Fruit fly (Drosophila melanogaster): ENCODE measurements around the gene mtTFB2.

The mtTFB2 gene

DNA sequence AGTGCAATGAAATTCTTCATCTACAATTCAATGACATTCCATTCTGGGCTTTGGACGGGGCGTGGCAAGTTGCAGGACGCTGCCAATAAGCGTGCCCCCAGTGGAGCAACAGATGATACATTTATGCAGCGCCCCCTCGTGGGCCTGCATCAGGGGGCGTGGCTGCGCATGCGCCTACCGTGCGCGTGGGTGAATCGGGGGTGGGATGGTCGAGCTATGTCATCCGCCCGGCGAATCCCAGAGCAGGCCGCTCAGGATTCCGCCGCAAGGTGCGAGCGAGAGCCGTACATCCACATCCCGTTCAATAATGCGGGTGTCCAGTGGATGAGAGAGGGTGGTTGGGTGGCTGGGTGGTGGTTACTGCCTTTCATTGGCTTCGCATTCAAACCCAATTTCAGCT is 24.8 kb downstream of the mtTFB2 start:
- no peak for TF ChIP-seq noc (tag; optimal IDR thresholded peaks at IDR 0.05)

DNA sequence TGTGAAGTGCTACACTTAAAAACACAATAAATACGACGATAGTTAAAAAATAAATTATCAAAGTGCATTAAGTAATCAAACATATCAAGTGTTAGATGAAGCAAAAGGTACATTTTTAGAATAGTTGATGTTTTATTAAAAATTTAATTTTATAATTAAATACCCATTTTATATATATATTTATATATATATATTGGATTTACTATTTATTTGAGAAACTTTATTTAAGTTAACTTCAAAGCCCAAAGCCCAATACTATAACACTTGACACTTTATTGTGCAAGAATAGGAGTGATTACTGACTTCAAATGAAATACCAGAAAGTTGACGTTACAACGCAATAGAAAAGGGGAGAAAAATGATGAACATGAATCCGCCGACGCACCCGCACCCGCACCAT is 25.4 kb downstream of the mtTFB2 start, which contains the start of gene nerfin-2:
Gene nerfin-2 (plus strand): TSS at position 301 of the 400 bp plus-strand sequence.
- TF ChIP-seq noc (tag; optimal IDR thresholded peaks at IDR 0.05): no peak

DNA sequence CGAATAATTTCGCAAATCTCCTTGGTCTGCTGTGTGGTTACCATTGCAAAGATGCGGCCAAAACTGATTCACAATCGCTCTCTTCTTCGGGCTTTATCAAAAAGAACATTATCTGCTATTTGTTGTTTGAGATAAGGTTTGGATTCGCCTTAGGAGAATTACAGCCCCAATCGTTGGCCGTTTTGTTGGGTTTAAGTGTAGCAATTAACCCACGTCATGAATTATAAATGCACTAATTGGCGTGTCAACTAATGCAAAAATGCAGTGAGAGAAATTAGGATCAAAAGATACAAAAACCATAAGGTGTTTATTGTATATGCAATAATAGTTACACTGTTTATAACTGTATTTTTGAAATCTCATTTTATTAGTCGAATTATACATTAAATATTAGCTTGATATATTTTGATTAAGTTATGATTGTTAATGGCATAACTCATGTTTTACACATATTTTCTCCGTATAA is 30.0 kb downstream of the mtTFB2 start, which contains the start of gene Alp13:
Gene Alp13 (minus strand): TSS at position 51 of the 466 bp plus-strand sequence.
- no peak for TF ChIP-seq noc (tag; optimal IDR thresholded peaks at IDR 0.05)

DNA sequence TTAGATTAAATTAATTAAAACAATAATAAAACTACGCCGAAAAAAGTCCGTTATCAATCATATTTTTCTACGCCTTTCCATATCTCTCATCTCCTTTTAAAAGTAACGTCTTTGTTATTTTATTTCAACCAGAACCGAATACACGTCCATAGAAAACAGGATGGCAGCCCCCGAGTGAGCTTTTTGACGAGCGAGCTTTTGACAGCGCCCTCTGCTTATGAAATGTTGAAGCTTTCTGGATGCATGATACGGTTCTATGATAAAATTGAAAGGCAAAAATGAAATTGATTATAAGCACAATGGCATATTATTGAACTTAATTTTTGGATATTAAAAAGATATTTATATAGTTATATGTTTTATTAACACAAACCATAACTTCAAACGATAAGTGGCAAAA is 31.3 kb downstream of the mtTFB2 start:
- TF ChIP-seq noc (tag; optimal IDR thresholded peaks at IDR 0.05): no peak

DNA sequence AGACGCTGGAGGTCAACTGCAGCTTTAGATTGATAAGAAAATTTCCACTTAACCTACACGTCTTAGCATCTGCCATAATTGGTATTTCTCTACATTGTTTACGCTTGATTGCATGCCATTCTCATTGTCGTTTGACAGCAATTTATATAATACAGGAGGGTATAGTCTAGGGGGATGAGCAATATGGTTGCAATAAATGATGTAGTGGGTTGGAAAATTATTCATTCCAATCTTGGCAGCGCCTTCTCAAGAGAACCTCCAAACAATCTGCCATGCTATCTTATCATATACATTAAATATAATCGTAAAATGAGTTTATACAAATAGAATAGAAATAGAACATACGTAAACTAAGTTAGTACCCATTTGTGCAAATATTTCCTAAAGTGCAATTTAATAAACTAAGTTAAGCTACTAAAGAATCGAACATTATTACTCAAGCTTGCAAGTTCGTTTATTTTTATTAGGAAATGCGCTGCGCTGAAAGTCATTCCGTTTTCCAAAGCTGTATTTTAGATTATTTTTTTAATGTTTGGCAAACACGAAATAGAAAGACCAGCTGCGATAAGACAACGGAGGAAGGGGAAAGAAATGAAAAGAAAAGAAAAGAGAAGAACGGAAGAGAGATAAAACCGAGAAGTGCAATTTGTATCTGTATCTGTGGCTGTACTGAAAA is 33.2 kb downstream of the mtTFB2 start:
- no peak for TF ChIP-seq noc (tag; optimal IDR thresholded peaks at IDR 0.05)

DNA sequence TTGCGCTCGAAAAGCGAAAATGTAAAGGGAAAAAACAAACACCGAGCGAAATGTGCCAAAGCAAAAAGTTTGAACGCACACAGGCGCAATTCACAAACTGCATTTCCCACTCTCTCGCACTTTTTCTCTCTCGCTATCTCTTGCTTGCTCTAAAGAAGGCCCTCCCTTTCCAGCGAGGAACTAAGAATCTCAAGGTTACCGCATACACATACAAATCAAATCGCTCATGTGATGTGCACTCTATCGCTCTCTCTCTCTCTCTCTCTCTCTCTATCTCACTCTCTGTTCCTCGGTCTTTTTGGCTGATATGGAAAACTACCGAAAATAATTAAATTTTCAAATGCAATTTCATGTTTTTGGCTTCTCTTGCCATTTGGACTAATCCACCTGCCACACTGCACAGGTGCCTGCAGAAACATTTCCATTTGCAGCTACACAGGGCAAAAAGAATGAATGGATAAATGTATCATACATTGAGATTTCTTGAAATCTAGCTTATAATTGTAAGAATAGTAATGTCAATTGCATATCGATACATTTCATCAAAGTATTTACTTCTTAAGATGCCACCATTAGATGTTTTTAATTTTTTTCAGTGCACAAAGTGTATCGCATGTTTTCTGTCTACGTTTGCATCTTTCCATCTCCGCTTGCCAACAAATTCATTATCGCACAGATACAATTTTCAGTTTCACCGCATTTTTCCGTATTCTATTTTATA is 34.1 kb downstream of the mtTFB2 start:
- no peak for TF ChIP-seq noc (tag; optimal IDR thresholded peaks at IDR 0.05)

DNA sequence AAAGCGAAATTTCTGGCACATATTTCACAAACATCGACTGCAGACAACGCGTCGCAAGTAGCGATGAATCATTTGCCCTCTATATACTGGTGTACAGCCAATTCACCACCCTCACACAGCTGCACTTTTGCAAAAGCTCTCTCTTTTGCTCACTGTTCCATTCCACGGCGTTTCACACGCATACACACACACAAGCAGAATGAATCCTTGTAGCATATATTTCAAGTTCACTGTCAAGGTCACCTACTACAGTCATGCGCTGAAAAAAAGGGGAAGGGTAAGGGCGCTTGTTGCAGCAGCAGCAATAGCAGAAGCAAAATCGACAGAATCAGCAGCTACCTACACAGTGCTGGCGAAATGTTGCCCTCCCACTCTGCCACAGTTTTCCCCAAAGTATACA is 35.3 kb downstream of the mtTFB2 start:
- no peak for TF ChIP-seq noc (tag; optimal IDR thresholded peaks at IDR 0.05)

DNA sequence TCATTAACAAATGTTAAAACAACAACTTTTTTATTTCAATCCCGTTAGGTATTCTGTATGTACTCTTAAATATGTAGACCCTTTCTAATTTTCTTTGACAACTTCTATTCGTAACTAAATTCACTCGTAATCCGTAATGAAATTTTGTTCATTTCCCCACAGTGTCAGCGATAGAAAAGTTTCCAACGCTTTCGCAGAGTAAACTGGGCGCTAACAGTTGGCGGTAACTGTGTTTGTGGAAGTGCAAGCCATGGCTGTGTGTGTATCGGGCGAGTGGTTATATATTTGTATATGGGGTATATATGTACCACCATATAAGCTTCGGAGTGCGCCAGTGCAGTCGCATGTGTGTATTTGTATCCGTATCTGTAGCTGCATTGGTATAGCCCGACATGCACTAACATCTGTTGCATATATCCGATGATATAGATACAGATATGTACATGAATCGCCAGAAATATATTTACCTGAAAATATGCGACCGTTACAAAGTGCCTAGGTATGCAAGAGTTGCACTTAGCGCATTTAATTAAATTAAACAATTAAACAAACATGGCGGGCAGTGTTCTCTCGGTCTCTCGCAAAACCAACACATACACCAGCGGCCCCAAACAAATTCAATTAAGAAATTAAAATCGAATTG is 36.2 kb downstream of the mtTFB2 start:
- no peak for TF ChIP-seq noc (tag; optimal IDR thresholded peaks at IDR 0.05)

DNA sequence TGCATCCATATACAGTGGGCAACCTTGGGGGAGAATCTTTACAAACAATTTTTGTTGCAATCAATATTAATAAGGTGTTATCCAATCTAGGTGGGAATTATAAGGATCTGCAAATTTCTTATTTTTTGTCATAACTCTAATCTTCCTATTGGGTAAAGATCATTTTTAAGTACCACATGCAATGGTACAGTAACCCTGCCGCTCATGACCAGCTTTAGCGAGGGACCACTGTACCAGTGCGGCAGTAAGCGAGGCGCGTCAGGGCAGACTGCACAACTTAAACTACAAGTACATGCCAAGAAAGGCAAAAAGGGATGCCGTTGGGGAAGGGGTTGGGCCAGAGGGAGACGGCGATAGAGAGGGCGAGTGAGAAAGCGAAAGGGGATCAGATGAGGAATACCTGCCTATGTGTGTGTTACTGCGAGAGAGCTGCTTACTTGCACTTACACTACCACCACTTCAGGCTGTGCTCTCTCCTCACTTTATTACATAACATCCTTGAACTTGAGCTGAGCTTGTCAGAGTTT is 37.2 kb downstream of the mtTFB2 start:
- TF ChIP-seq noc (tag; optimal IDR thresholded peaks at IDR 0.05): no peak

DNA sequence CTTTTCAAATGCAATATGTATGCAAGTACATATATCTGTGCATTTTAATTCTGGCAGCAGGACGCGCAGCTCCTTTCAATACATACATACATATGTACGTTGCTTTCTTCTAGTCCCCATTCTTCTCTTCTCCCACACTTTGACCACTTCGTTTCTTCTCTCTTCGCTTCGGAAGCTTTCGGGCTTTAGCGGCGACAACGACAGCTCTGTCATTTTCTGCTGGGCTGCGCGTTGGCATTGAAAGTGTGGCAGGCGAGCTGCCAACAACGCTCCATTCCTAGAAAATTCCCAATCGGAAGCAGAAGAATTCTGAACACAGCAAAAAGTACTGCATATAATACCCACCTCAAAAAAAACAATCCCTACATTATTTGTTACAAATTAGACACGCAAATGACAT is 37.7 kb downstream of the mtTFB2 start:
- TF ChIP-seq noc (tag; optimal IDR thresholded peaks at IDR 0.05): no peak

DNA sequence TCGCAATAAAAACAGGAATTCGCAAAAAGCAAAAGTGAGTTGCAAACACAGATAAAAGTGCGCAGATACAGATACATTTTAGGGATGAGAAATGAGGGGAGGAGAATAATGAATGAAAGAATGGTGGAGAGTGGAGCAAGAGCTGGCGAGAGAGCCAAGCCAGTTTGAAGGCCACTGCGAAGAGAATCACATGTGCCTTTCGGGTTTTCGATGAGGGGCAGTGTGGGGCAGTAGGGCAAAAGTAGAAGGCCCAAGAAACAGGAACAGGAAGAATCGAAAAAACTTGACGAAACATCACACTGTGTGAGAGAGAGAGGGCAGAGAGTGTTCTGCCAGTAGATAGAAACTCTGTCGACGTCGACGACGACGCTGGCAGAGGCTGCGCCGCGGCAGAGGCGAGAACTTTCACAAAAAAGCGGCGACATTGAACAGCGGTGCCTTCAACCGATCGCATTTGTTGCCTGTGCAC is 38.8 kb downstream of the mtTFB2 start:
- TF ChIP-seq noc (tag; optimal IDR thresholded peaks at IDR 0.05): no peak

DNA sequence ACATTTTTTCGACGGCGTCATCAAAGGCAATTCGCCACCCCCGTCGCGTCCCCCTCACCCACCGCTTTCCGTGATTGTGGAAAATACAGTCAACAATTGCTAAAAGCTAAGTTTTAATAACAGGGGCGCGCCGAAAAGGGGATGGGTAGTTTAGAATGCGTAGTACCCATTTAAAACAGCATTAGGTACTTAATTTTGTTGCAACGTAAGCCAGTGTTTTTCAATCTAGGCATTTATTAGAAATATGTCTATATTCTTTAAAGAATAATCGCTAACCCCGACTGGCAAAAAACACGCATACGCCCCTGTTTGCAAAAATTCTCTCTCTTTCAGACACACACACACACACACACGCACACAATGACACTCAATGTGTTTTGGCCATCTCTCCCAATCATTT is 39.5 kb downstream of the mtTFB2 start:
- peak; percentile 93 for TF ChIP-seq noc (tag; optimal IDR thresholded peaks at IDR 0.05)

DNA sequence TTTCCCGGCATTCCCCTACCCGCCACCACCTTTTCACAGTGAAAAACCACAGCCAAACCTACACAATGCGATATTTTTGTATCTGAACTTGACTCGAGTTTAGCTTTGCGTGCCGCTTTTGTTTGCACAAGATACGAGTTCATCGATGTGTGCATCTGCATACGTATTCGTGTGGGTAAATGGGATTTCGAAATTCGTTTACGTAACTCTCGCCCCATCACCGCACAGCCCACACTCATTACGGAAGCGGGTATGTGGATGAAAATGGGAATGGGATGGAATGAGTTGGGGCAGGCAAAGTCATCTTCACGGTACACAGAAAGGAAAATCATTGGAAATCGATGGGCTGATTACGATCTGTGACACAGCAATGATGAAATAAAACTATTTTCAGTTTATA is 40.8 kb downstream of the mtTFB2 start:
- TF ChIP-seq noc (tag; optimal IDR thresholded peaks at IDR 0.05): no peak

DNA sequence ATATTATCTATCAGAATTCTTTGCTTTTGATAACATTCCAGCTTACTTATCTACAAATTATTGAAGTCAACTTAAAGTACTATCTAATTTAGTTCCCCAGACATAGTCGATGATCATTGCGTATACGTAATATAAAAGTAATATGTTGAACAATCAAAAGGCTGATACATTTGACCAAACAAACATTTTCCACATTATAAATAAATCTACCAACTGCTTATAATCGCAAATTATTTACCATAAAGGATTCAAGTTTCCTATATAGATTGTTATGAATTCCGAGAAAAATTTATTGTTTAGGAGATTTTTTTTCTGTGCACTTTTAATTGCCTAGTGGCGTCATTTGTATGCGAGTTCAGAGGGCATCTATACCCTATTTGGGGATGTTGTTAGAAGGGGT is 41.3 kb downstream of the mtTFB2 start:
- TF ChIP-seq noc (tag; optimal IDR thresholded peaks at IDR 0.05): no peak

DNA sequence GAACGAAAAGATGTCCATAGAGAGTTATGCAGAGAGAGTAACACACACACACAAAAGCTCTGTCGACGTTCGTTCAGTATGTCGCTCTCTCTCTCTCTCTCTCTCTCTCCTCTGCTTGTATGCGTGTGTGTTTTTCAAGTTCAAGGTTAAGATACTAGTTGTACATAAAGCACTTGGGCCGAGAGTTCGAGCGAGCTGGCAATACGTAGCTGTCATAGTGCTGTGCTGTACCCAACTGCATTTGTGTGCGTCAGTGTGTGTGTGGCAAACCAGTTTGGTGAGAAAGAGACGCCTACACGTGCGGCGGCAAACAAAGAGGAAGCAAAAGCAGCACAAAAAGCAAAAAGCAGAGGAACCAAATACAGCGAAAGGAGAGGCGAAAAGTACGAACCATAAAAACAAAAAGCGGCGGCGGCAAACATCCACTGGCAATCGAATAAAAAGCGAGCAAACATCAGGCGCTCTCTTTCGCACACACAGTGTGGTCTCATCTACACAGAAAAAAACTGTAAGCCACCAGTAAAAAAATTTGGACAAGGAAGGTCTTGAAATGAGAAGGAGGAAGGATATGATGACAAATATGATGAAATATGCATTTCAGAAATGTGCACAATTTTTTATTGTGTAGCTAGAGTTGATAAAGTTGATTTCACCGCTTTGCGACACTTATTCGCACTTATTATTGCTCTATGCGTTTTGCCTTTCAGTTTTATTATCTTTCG is 42.0 kb downstream of the mtTFB2 start:
- peak; percentile 77 for TF ChIP-seq noc (tag; optimal IDR thresholded peaks at IDR 0.05)

DNA sequence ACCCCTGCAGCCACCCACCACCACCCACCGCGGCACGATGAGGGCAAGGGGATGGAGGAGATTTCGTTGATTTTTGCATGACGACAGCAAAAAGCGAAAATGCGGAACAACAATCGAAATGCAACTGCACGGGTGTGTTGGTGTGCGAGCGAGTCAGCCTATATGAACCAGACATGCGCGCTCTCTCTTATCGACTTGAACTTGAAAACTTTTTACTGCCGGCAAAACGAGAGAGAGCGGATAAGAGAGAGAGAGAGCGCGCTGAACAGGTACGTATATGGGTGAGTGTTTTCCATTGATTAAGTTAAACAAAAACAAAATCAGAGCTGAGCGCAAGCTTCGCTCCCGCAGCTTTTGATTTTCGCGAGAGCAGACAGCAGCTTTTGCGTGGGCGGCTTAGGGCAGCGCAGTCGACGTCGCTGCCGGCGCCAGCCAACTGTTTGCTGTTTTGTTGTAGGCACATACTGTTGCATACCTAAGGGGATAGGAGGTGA is 43.8 kb downstream of the mtTFB2 start:
- TF ChIP-seq noc (tag; optimal IDR thresholded peaks at IDR 0.05): no peak
